Worm (Caenorhabditis elegans): ENCODE data around the gene fbxb-5.

ce11 chrII:1730103-1730502 lies 7.8 kb upstream of the fbxb-5 start, which contains the start of gene ceh-81:
- TF ChIP-seq bed-3 (GFP tag; optimal IDR thresholded peaks at IDR 0.05), result no peak
- no peak for TF ChIP-seq nhr-237 (tag; optimal IDR thresholded peaks at IDR 0.05)
- no peak for TF ChIP-seq elt-1 (tag; optimal IDR thresholded peaks at IDR 0.05; ENCODE audit: borderline replicate concordance, insufficient read depth)
- no peak for TF ChIP-seq mab-5 (tag; optimal IDR thresholded peaks at IDR 0.05)
- no peak for TF ChIP-seq ces-1 (GFP tag; optimal IDR thresholded peaks at IDR 0.05)
- TF ChIP-seq ztf-11 (tag; optimal IDR thresholded peaks at IDR 0.05), result no peak
- no peak for TF ChIP-seq snpc-4 (tag; optimal IDR thresholded peaks at IDR 0.05)
- TF ChIP-seq nhr-28 (tag; optimal IDR thresholded peaks at IDR 0.05), result no peak

All from whole organism, mixed stage, embryonic.